Fruit fly (Drosophila melanogaster) whole organism, embryonic: ENCODE measurements around the gene CG44088.
A peak's percentile ranks its signal among the peaks of the same experiment; 100 is the strongest.

Source experiments
- Asciz ChIP-seq: fragments of 200-800 bp; sonication (Bioruptor generic); optimal IDR thresholded peaks from 2 replicates; lab custom pipeline; 2017; ENCODE audit warnings: missing biosample characterization, mild to moderate bottlenecking, missing genetic modification characterization, missing genetic modification reagents
- BEAF-32 ChIP-seq: fragments of 200-800 bp; sonication (Bioruptor generic); optimal IDR thresholded peaks from 3 replicates; lab custom pipeline; 2017; ENCODE audit warnings: missing biosample characterization, missing genetic modification characterization, mild to moderate bottlenecking, moderate library complexity, missing genetic modification reagents
- CG1024 ChIP-seq: fragments of 200-800 bp; sonication (Bioruptor generic); IDR thresholded peaks from 2 replicates; pipeline ENCODE4 v1.3.6; 2022; ENCODE audit warnings: missing biosample characterization, missing genetic modification characterization
- CG12071 ChIP-seq: fragments of 200-800 bp; sonication (Bioruptor generic); optimal IDR thresholded peaks from 3 replicates; lab custom pipeline; 2018; ENCODE audit warnings: missing biosample characterization, mild to moderate bottlenecking, missing genetic modification characterization
- CG12219 ChIP-seq: fragments of 200-800 bp; sonication (Bioruptor generic); optimal IDR thresholded peaks from 3 replicates; lab custom pipeline; 2018; ENCODE audit warnings: missing biosample characterization, mild to moderate bottlenecking, missing genetic modification characterization
- CG15269 ChIP-seq: fragments of 200-800 bp; sonication (Bioruptor generic); optimal IDR thresholded peaks from 2 replicates; lab custom pipeline; 2018; ENCODE audit warnings: missing biosample characterization, mild to moderate bottlenecking, missing genetic modification characterization, moderate library complexity
- CG1603 ChIP-seq: fragments of 200-800 bp; sonication (Bioruptor generic); optimal IDR thresholded peaks from 2 replicates; lab custom pipeline; 2019; ENCODE audit warnings: missing biosample characterization, mild to moderate bottlenecking, missing genetic modification characterization, moderate library complexity
- CG17328 ChIP-seq: fragments of 200-800 bp; sonication (Bioruptor generic); IDR thresholded peaks from 2 replicates; pipeline ENCODE4 v1.3.6; 2022; ENCODE audit warnings: missing biosample characterization, missing genetic modification characterization
- CG17359 ChIP-seq: fragments of 200-800 bp; sonication (Bioruptor generic); optimal IDR thresholded peaks from 3 replicates; lab custom pipeline; 2018; ENCODE audit warnings: missing biosample characterization, mild to moderate bottlenecking, missing genetic modification characterization, moderate library complexity
- CG18262 ChIP-seq: fragments of 200-800 bp; optimal IDR thresholded peaks from 3 replicates; lab custom pipeline; 2019; ENCODE audit warnings: missing biosample characterization, mild to moderate bottlenecking, missing genetic modification characterization, moderate library complexity
- CG31365 ChIP-seq: fragments of 200-800 bp; sonication (Bioruptor generic); optimal IDR thresholded peaks from 2 replicates; lab custom pipeline; 2018; ENCODE audit warnings: missing biosample characterization, mild to moderate bottlenecking, missing genetic modification characterization
- CG3838 ChIP-seq: fragments of 200-800 bp; sonication (Bioruptor generic); optimal IDR thresholded peaks from 3 replicates; lab custom pipeline; 2016; ENCODE audit warnings: missing biosample characterization, missing genetic modification characterization
- CG3847 ChIP-seq: fragments of 200-800 bp; sonication (Bioruptor generic); IDR thresholded peaks from 2 replicates; pipeline ENCODE4 v1.3.6; 2022; ENCODE audit warnings: missing biosample characterization, missing genetic modification characterization
- CG43689 ChIP-seq: fragments of 200-800 bp; sonication (Bioruptor generic); IDR thresholded peaks from 2 replicates; pipeline ENCODE4 v1.3.6; 2022; ENCODE audit warnings: missing biosample characterization, missing genetic modification characterization
- CG4854 ChIP-seq: fragments of 200-800 bp; sonication (Bioruptor generic); optimal IDR thresholded peaks from 2 replicates; lab custom pipeline; 2016; ENCODE audit warnings: missing biosample characterization, missing genetic modification characterization, inconsistent platforms
- CG6175 ChIP-seq: fragments of 200-800 bp; sonication (Bioruptor generic); IDR thresholded peaks from 3 replicates; pipeline ENCODE4 v1.3.6; 2022; ENCODE audit warnings: missing biosample characterization, missing genetic modification characterization
- CG6683 ChIP-seq: fragments of 200-800 bp; sonication (Bioruptor generic); optimal IDR thresholded peaks from 2 replicates; lab custom pipeline; 2017; ENCODE audit warnings: missing biosample characterization, mild to moderate bottlenecking, missing genetic modification characterization, missing genetic modification reagents
- CG8388 ChIP-seq: fragments of 200-800 bp; sonication (Bioruptor generic); optimal IDR thresholded peaks from 2 replicates; lab custom pipeline; 2019; ENCODE audit warnings: missing biosample characterization, mild to moderate bottlenecking, missing genetic modification characterization, moderate library complexity
- CG8944 ChIP-seq: fragments of 200-800 bp; sonication (Bioruptor generic); optimal IDR thresholded peaks from 3 replicates; lab custom pipeline; 2016; ENCODE audit warnings: missing biosample characterization, missing genetic modification characterization
- Doc2 ChIP-seq: fragments of 200-800 bp; sonication (Bioruptor generic); IDR thresholded peaks from 2 replicates; pipeline ENCODE4 v1.3.6; 2022; ENCODE audit warnings: missing biosample characterization, missing genetic modification characterization
- E2f2 ChIP-seq: fragments of 200-800 bp; sonication (Bioruptor generic); IDR thresholded peaks from 2 replicates; pipeline ENCODE4 v1.3.6; 2022; ENCODE audit warnings: missing biosample characterization, missing genetic modification characterization
- Eip74EF ChIP-seq, 2 experiments: fragments of 200-800 bp in 1 of 2; fragments of >200 bp in 1 of 2; sonication (Bioruptor generic) in 1 of 2; optimal IDR thresholded peaks; 2 replicates each; lab custom pipeline; 2017 to 2019; ENCODE audit warnings: missing biosample characterization in 2 of 2, missing genetic modification characterization in 2 of 2, mild to moderate bottlenecking in 1 of 2, moderate library complexity in 1 of 2
- Fer1 ChIP-seq: fragments of 200-800 bp; sonication (Bioruptor generic); optimal IDR thresholded peaks from 2 replicates; lab custom pipeline; 2017; ENCODE audit warnings: missing biosample characterization, mild to moderate bottlenecking, missing genetic modification characterization
- Gsc ChIP-seq: fragments of 200-800 bp; sonication (Bioruptor generic); IDR thresholded peaks from 2 replicates; pipeline ENCODE4 v1.3.6; 2022; ENCODE audit warnings: missing biosample characterization, missing genetic modification characterization
- Gug ChIP-seq: fragments of 200-800 bp; sonication (Bioruptor generic); IDR thresholded peaks from 4 replicates; pipeline ENCODE4 v1.3.6; 2022; ENCODE audit warnings: missing biosample characterization, missing genetic modification characterization
- HLH54F ChIP-seq: fragments of 200-800 bp; sonication (Bioruptor generic); optimal IDR thresholded peaks from 3 replicates; lab custom pipeline; 2016; ENCODE audit warnings: missing biosample characterization, missing genetic modification characterization
- Hmr ChIP-seq: fragments of 200-800 bp; sonication (Bioruptor generic); optimal IDR thresholded peaks from 3 replicates; lab custom pipeline; 2017; ENCODE audit warnings: mild to moderate bottlenecking, missing biosample characterization, missing genetic modification reagents, missing genetic modification characterization
- Hmx ChIP-seq: fragments of 200-800 bp; sonication (Bioruptor generic); optimal IDR thresholded peaks from 2 replicates; lab custom pipeline; 2016; ENCODE audit warnings: missing biosample characterization, missing genetic modification characterization
- NC2β ChIP-seq: fragments of 200-800 bp; sonication (Bioruptor generic); optimal IDR thresholded peaks from 2 replicates; lab custom pipeline; 2016; ENCODE audit warnings: missing biosample characterization, missing genetic modification characterization
- Neu2 ChIP-seq: fragments of 200-800 bp; sonication (Bioruptor generic); optimal IDR thresholded peaks from 3 replicates; lab custom pipeline; 2016; ENCODE audit warnings: missing biosample characterization, missing genetic modification characterization, borderline replicate concordance
- Nf-YA ChIP-seq: fragments of 200-800 bp; sonication (Bioruptor generic); IDR thresholded peaks from 2 replicates; pipeline ENCODE4 v1.3.6; 2022; ENCODE audit warnings: missing biosample characterization, missing genetic modification characterization
- Six4 ChIP-seq: fragments of 200-800 bp; sonication (Bioruptor generic); optimal IDR thresholded peaks from 2 replicates; lab custom pipeline; 2016; ENCODE audit warnings: missing biosample characterization, missing genetic modification characterization
- ap ChIP-seq: fragments of 200-800 bp; sonication (Bioruptor generic); IDR thresholded peaks from 2 replicates; pipeline ENCODE4 v1.3.6; 2022; ENCODE audit warnings: missing biosample characterization, missing genetic modification characterization
- ara ChIP-seq: fragments of 200-800 bp; sonication (Bioruptor generic); IDR thresholded peaks from 2 replicates; pipeline ENCODE4 v1.3.6; 2022; ENCODE audit warnings: missing biosample characterization, missing genetic modification characterization
- ash1 ChIP-seq: fragments of 200-800 bp; sonication (Bioruptor generic); optimal IDR thresholded peaks from 2 replicates; lab custom pipeline; 2018; ENCODE audit warnings: missing biosample characterization, mild to moderate bottlenecking, missing genetic modification characterization
- corto ChIP-seq: fragments of 200-800 bp; sonication (Bioruptor generic); optimal IDR thresholded peaks from 2 replicates; lab custom pipeline; 2016; ENCODE audit warnings: missing biosample characterization, mild to moderate bottlenecking, missing genetic modification characterization, moderate library complexity
- cwo ChIP-seq: fragments of 200-800 bp; sonication (Bioruptor generic); optimal IDR thresholded peaks from 3 replicates; lab custom pipeline; 2017; ENCODE audit warnings: missing biosample characterization, missing genetic modification characterization, mild to moderate bottlenecking, moderate library complexity, missing genetic modification reagents
- da ChIP-seq: fragments of 200-800 bp; sonication (Bioruptor generic); optimal IDR thresholded peaks from 2 replicates; lab custom pipeline; 2016; ENCODE audit warnings: missing biosample characterization, missing genetic modification characterization
- ewg ChIP-seq: fragments of 200-800 bp; sonication (Bioruptor generic); optimal IDR thresholded peaks from 3 replicates; lab custom pipeline; 2017; ENCODE audit warnings: mild to moderate bottlenecking, missing biosample characterization, missing genetic modification reagents, missing genetic modification characterization
- grn ChIP-seq: fragments of 200-800 bp; sonication (Bioruptor generic); optimal IDR thresholded peaks from 3 replicates; lab custom pipeline; 2017; ENCODE audit warnings: missing biosample characterization, missing genetic modification characterization
- hbn ChIP-seq: fragments of 200-800 bp; sonication (Bioruptor generic); IDR thresholded peaks from 2 replicates; pipeline ENCODE4 v1.3.6; 2022; ENCODE audit warnings: missing biosample characterization, missing genetic modification characterization; ENCODE audit not compliant: partially characterized antibody
- insv ChIP-seq, 2 experiments: fragments of 200-800 bp; sonication (Bioruptor generic); optimal IDR thresholded peaks; 3 replicates each; lab custom pipeline; 2016 to 2018; ENCODE audit warnings: missing biosample characterization in 2 of 2, missing genetic modification characterization in 2 of 2
- jing ChIP-seq: fragments of 200-800 bp; sonication (Bioruptor generic); optimal IDR thresholded peaks from 2 replicates; lab custom pipeline; 2018; ENCODE audit warnings: missing biosample characterization, mild to moderate bottlenecking, missing genetic modification characterization
- knrl ChIP-seq: fragments of 200-800 bp; sonication (Bioruptor generic); IDR thresholded peaks from 3 replicates; pipeline ENCODE4 v1.3.6; 2022; ENCODE audit warnings: missing biosample characterization, missing genetic modification characterization; ENCODE audit not compliant: partially characterized antibody
- nmo ChIP-seq: fragments of 200-800 bp; sonication (Bioruptor generic); optimal IDR thresholded peaks from 2 replicates; lab custom pipeline; 2018; ENCODE audit warnings: missing biosample characterization, mild to moderate bottlenecking, missing genetic modification characterization, moderate library complexity
- odd ChIP-seq: fragments of 200-800 bp; sonication (Bioruptor generic); optimal IDR thresholded peaks from 2 replicates; lab custom pipeline; 2017; ENCODE audit warnings: missing biosample characterization, mild to moderate bottlenecking, missing genetic modification characterization
- pnt ChIP-seq: fragments of 200-800 bp; sonication (Bioruptor generic); optimal IDR thresholded peaks from 3 replicates; lab custom pipeline; 2016; ENCODE audit warnings: missing biosample characterization, missing genetic modification characterization
- so ChIP-seq: fragments of 200-800 bp; sonication (Bioruptor generic); IDR thresholded peaks from 3 replicates; pipeline ENCODE4 v1.3.6; 2022; ENCODE audit warnings: missing biosample characterization, missing genetic modification characterization
- sqz ChIP-seq: fragments of 200-800 bp; sonication (Bioruptor generic); optimal IDR thresholded peaks from 3 replicates; lab custom pipeline; 2018; ENCODE audit warnings: missing biosample characterization, mild to moderate bottlenecking, missing genetic modification characterization
- wdn ChIP-seq: fragments of 200-800 bp; sonication (Bioruptor generic); IDR thresholded peaks from 2 replicates; pipeline ENCODE4 v1.3.6; 2022; ENCODE audit warnings: missing biosample characterization, missing genetic modification characterization

Gene CG44088

DNA sequence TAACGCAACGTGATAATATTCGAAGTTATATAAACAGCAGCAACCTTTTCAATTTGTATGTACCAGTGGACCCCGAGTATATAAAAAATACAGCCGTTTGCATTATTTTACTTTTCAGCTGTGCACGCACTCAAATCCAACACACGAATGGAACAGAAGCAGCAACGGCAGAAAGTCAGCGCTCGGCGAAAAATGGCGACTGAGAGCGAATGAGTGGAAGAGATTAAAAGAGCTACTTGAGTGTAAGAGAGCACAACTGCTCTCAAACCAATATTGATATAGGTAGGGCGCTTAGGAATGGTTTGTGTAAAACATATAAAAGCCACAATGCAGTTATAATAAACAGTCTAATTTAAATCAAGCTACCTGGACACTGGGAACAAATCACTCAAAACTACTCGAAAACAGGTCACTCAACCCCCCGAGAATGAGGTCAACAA lies 31.5 kb upstream of the CG44088 start (continued):
- TF ChIP-seq CG1603: peak; percentile 21
- TF ChIP-seq CG31365 (tag; lab: Kevin White, UChicago): peak; percentile 55
- TF ChIP-seq Neu2 (GFP tag; lab: Kevin White, UChicago): no peak
- peak in 1 of 2 experiments; percentile 67 for TF ChIP-seq Eip74EF (GFP tag; optimal IDR thresholded peaks at IDR 0.05; lab: Kevin White, UChicago)
- TF ChIP-seq CG15269 (tag; lab: Kevin White, UChicago): peak; percentile 42
- TF ChIP-seq ash1: peak; percentile 25
- peak; percentile 52; the same call in 1 of the 2 replicates for TF ChIP-seq CG1024
- TF ChIP-seq CG6175 (GFP tag; lab: Robert Waterston, UW): no peak
- no peak for TF ChIP-seq CG43689 (GFP tag; lab: Robert Waterston, UW)
- TF ChIP-seq CG3838 (GFP tag; lab: Kevin White, UChicago): no peak
- TF ChIP-seq CG8388 (GFP tag; lab: Kevin White, UChicago): peak; percentile 35
- TF ChIP-seq CG17359 (tag; lab: Kevin White, UChicago): peak; percentile 78
- no peak for TF ChIP-seq ara (GFP tag; lab: Robert Waterston, UW)
- peak; percentile 73 for TF ChIP-seq sqz (GFP tag; lab: Kevin White, UChicago)
- TF ChIP-seq CG8944 (GFP tag; lab: Kevin White, UChicago): peak; percentile 54
- TF ChIP-seq ewg: peak; percentile 42
- no peak for TF ChIP-seq HLH54F
- TF ChIP-seq Fer1: peak; percentile 84
- TF ChIP-seq Hmx (GFP tag; lab: Kevin White, UChicago): no peak
- no peak for TF ChIP-seq Gug
- TF ChIP-seq cwo: peak; percentile 46
- TF ChIP-seq hbn: no peak
- TF ChIP-seq E2f2 (GFP tag; lab: Robert Waterston, UW): peak; percentile 29; the same call in 1 of the 2 replicates
- no peak for TF ChIP-seq BEAF-32 (GFP tag; lab: Kevin White, UChicago)
- TF ChIP-seq da (GFP tag; lab: Kevin White, UChicago): no peak
- peak; percentile 59 for TF ChIP-seq CG18262 (tag; lab: Kevin White, UChicago)
- TF ChIP-seq nmo (GFP tag; lab: Kevin White, UChicago): no peak
- TF ChIP-seq Six4: no peak
- peak; percentile 59 for TF ChIP-seq CG6683 (GFP tag; lab: Kevin White, UChicago)
- peak; percentile 55 for TF ChIP-seq CG12219 (GFP tag; lab: Kevin White, UChicago)
- TF ChIP-seq wdn (GFP tag; lab: Robert Waterston, UW): no peak
- peak in 1 of 2 experiments; percentile 39 for TF ChIP-seq insv (GFP tag; optimal IDR thresholded peaks at IDR 0.05; lab: Kevin White, UChicago)
- TF ChIP-seq corto (GFP tag; lab: Kevin White, UChicago): no peak
- TF ChIP-seq CG17328: peak; percentile 30; the same call in 1 of the 2 replicates
- peak; percentile 82 for TF ChIP-seq Asciz
- peak; percentile 49 for TF ChIP-seq grn
- TF ChIP-seq Nf-YA (GFP tag; lab: Robert Waterston, UW): no peak
- peak; percentile 87 for TF ChIP-seq CG12071 (GFP tag; lab: Kevin White, UChicago)
- TF ChIP-seq Doc2 (GFP tag; lab: Robert Waterston, UW): no peak
- peak; percentile 49; the same call in 1 of the 3 replicates for TF ChIP-seq so (GFP tag; lab: Robert Waterston, UW)
- peak; percentile 83 for TF ChIP-seq odd (GFP tag; lab: Kevin White, UChicago)
- no peak for TF ChIP-seq Gsc
- TF ChIP-seq ap: no peak
- peak; percentile 3 for TF ChIP-seq jing (GFP tag; lab: Kevin White, UChicago)
- no peak for TF ChIP-seq knrl (GFP tag; lab: Robert Waterston, UW)
- TF ChIP-seq CG3847 (GFP tag; lab: Robert Waterston, UW): no peak
- peak; percentile 60 for TF ChIP-seq NC2β
- TF ChIP-seq Hmr (GFP tag; lab: Kevin White, UChicago): peak; percentile 79
- TF ChIP-seq pnt (GFP tag; lab: Kevin White, UChicago): peak; percentile 58
- peak; percentile 12 for TF ChIP-seq CG4854 (GFP tag; lab: Kevin White, UChicago)
